1 fruit fly cellular context compared by ENCODE assay signal in genomic region chrX:141961-142360, dm6.
A peak's percentile ranks its signal among the peaks of the same experiment; 100 is the strongest.
TF ChIP-seq lines count a peak whose summit lies in the region.

No protein-coding gene starts in this region.

TF ChIP-seq in whole organism, embryonic, 481 proteins besides CTCF, POLR2A, EP300 and RAD21 (continued from another document):
- TF ChIP-seq cato (GFP tag; optimal IDR thresholded peaks at IDR 0.05; lab: Kevin White, UChicago; ENCODE audit: borderline replicate concordance), result no peak
- TF ChIP-seq HHEX (GFP tag; optimal IDR thresholded peaks at IDR 0.05; lab: Kevin White, UChicago), result no peak
- no peak for TF ChIP-seq TFAM (GFP tag; optimal IDR thresholded peaks at IDR 0.05; lab: Kevin White, UChicago)
- no peak for TF ChIP-seq repo (GFP tag; optimal IDR thresholded peaks at IDR 0.05; lab: Kevin White, UChicago)
- no peak for TF ChIP-seq CG10959 (GFP tag; IDR thresholded peaks at IDR 0.05; lab: Robert Waterston, UW)
- TF ChIP-seq CoRest (tag; optimal IDR thresholded peaks at IDR 0.05; lab: Kevin White, UChicago), result no peak
- TF ChIP-seq Hr78 (GFP tag; optimal IDR thresholded peaks at IDR 0.05; lab: Kevin White, UChicago), result no peak
- no peak for TF ChIP-seq Hand (GFP tag; optimal IDR thresholded peaks at IDR 0.05; lab: Kevin White, UChicago)
- TF ChIP-seq CG32767 (GFP tag; IDR thresholded peaks at IDR 0.05; lab: Robert Waterston, UW), result no peak
- no peak for TF ChIP-seq Hey (tag; optimal IDR thresholded peaks at IDR 0.05; lab: Kevin White, UChicago)
- TF ChIP-seq onecut (GFP tag; IDR thresholded peaks at IDR 0.05; lab: Robert Waterston, UW), result no peak
- no peak for TF ChIP-seq CG9609 (GFP tag; optimal IDR thresholded peaks at IDR 0.05; lab: Kevin White, UChicago)
- no peak for TF ChIP-seq Chrac-16 (GFP tag; optimal IDR thresholded peaks at IDR 0.05; lab: Kevin White, UChicago)
- TF ChIP-seq CG9932 (GFP tag; IDR thresholded peaks at IDR 0.05; lab: Robert Waterston, UW), result no peak
- TF ChIP-seq CG10147 (GFP tag; optimal IDR thresholded peaks at IDR 0.05; lab: Kevin White, UChicago), result no peak
- no peak for TF ChIP-seq CG4404 (GFP tag; IDR thresholded peaks at IDR 0.05; lab: Robert Waterston, UW)
- no peak for TF ChIP-seq Dip3 (GFP tag; optimal IDR thresholded peaks at IDR 0.05; lab: Kevin White, UChicago)
- no peak for TF ChIP-seq unpg (GFP tag; optimal IDR thresholded peaks at IDR 0.05; lab: Kevin White, UChicago)
- no peak for TF ChIP-seq CG10267 (tag; optimal IDR thresholded peaks at IDR 0.05; lab: Kevin White, UChicago)
- no peak for TF ChIP-seq CG2202 (tag; optimal IDR thresholded peaks at IDR 0.05; lab: Kevin White, UChicago)
- no peak for TF ChIP-seq Hmx (GFP tag; optimal IDR thresholded peaks at IDR 0.05; lab: Kevin White, UChicago)
- no peak for TF ChIP-seq odd (GFP tag; optimal IDR thresholded peaks at IDR 0.05; lab: Kevin White, UChicago)
- no peak for TF ChIP-seq rib (GFP tag; IDR thresholded peaks at IDR 0.05; lab: Robert Waterston, UW)
- TF ChIP-seq CG31224 (GFP tag; IDR thresholded peaks at IDR 0.05; lab: Robert Waterston, UW), result no peak
- TF ChIP-seq sr (GFP tag; IDR thresholded peaks at IDR 0.05; lab: Robert Waterston, UW), result no peak
- no peak for TF ChIP-seq dmrt99B (tag; optimal IDR thresholded peaks at IDR 0.05; lab: Kevin White, UChicago)
- no peak for TF ChIP-seq Bdp1 (GFP tag; optimal IDR thresholded peaks at IDR 0.05; lab: Kevin White, UChicago)
- TF ChIP-seq pros (GFP tag; optimal IDR thresholded peaks at IDR 0.05; lab: Kevin White, UChicago), result no peak
- TF ChIP-seq CG15696 (tag; optimal IDR thresholded peaks at IDR 0.05; lab: Kevin White, UChicago), result no peak
- TF ChIP-seq ara (GFP tag; IDR thresholded peaks at IDR 0.05; lab: Robert Waterston, UW), result no peak
- TF ChIP-seq mirr (GFP tag; optimal IDR thresholded peaks at IDR 0.05; lab: Kevin White, UChicago), result no peak
- TF ChIP-seq caup (GFP tag; optimal IDR thresholded peaks at IDR 0.05; lab: Kevin White, UChicago; ENCODE audit: severe bottlenecking), result no peak
- TF ChIP-seq Max (GFP tag; optimal IDR thresholded peaks at IDR 0.05; lab: Kevin White, UChicago), result no peak
- TF ChIP-seq kni (GFP tag; optimal IDR thresholded peaks at IDR 0.05; lab: Kevin White, UChicago), result no peak
- no peak for TF ChIP-seq MTF-1 (GFP tag; optimal IDR thresholded peaks at IDR 0.05; lab: Kevin White, UChicago; ENCODE audit: borderline replicate concordance)
- peak; percentile 20 for TF ChIP-seq lilli (GFP tag; optimal IDR thresholded peaks at IDR 0.05; lab: Kevin White, UChicago)
- no peak for TF ChIP-seq Sox102F (GFP tag; optimal IDR thresholded peaks at IDR 0.05; lab: Kevin White, UChicago)
- no peak for TF ChIP-seq sqz (GFP tag; optimal IDR thresholded peaks at IDR 0.05; lab: Kevin White, UChicago)
- TF ChIP-seq ranshi (GFP tag; IDR thresholded peaks at IDR 0.05; lab: Robert Waterston, UW), result no peak
- no peak for TF ChIP-seq z (GFP tag; IDR thresholded peaks at IDR 0.05; lab: Robert Waterston, UW)
- TF ChIP-seq tna (GFP tag; IDR thresholded peaks at IDR 0.05; lab: Robert Waterston, UW; ENCODE audit: partially characterized antibody), result peak; percentile 72
- TF ChIP-seq fu2 (GFP tag; optimal IDR thresholded peaks at IDR 0.05; lab: Kevin White, UChicago), result no peak
- no peak for TF ChIP-seq H15 (GFP tag; IDR thresholded peaks at IDR 0.05; lab: Robert Waterston, UW)
- TF ChIP-seq sna (GFP tag; IDR thresholded peaks at IDR 0.05; lab: Robert Waterston, UW; ENCODE audit: partially characterized antibody), result peak; percentile 83
- no peak for TF ChIP-seq CG8944 (GFP tag; optimal IDR thresholded peaks at IDR 0.05; lab: Kevin White, UChicago)
- no peak for TF ChIP-seq CG18599 (GFP tag; optimal IDR thresholded peaks at IDR 0.05; lab: Kevin White, UChicago)
- no peak for TF ChIP-seq CG17328 (GFP tag; IDR thresholded peaks at IDR 0.05; lab: Robert Waterston, UW)
- no peak for TF ChIP-seq CG6765 (GFP tag; optimal IDR thresholded peaks at IDR 0.05; lab: Kevin White, UChicago)
- no peak for TF ChIP-seq scrt (GFP tag; optimal IDR thresholded peaks at IDR 0.05; lab: Kevin White, UChicago)
- TF ChIP-seq gem (tag; optimal IDR thresholded peaks at IDR 0.05; lab: Kevin White, UChicago), result no peak
- TF ChIP-seq Dad (GFP tag; optimal IDR thresholded peaks at IDR 0.05; lab: Kevin White, UChicago), result no peak
- TF ChIP-seq CG13624 (GFP tag; optimal IDR thresholded peaks at IDR 0.05; lab: Kevin White, UChicago), result peak; percentile 19
- no peak for TF ChIP-seq Deaf1 (tag; optimal IDR thresholded peaks at IDR 0.05; lab: Kevin White, UChicago)
- TF ChIP-seq CkIIα-i1 (GFP tag; IDR thresholded peaks at IDR 0.05; lab: Robert Waterston, UW), result no peak
- no peak for TF ChIP-seq CG17829 (tag; optimal IDR thresholded peaks at IDR 0.05; lab: Kevin White, UChicago)
- peak; percentile 82 for TF ChIP-seq bbx (GFP tag; IDR thresholded peaks at IDR 0.05; lab: Robert Waterston, UW; ENCODE audit: partially characterized antibody)
- TF ChIP-seq CG2120 (GFP tag; optimal IDR thresholded peaks at IDR 0.05; lab: Kevin White, UChicago), result no peak
- TF ChIP-seq zen2 (GFP tag; IDR thresholded peaks at IDR 0.05; lab: Robert Waterston, UW; ENCODE audit: partially characterized antibody), result peak; percentile 64; the same call in 2 of the 3 replicates
- peak; percentile 67; the same call in 2 of the 3 replicates for TF ChIP-seq CG7963 (GFP tag; IDR thresholded peaks at IDR 0.05; lab: Robert Waterston, UW; ENCODE audit: partially characterized antibody)
- peak; percentile 84 for TF ChIP-seq knrl (GFP tag; IDR thresholded peaks at IDR 0.05; lab: Robert Waterston, UW; ENCODE audit: partially characterized antibody)
- TF ChIP-seq ab (GFP tag; optimal IDR thresholded peaks at IDR 0.05; lab: Kevin White, UChicago), result no peak
- no peak for TF ChIP-seq gcm (GFP tag; optimal IDR thresholded peaks at IDR 0.05; lab: Kevin White, UChicago)
- no peak for TF ChIP-seq CG7556 (GFP tag; optimal IDR thresholded peaks at IDR 0.05; lab: Kevin White, UChicago)
- TF ChIP-seq CG7987 (GFP tag; optimal IDR thresholded peaks at IDR 0.05; lab: Kevin White, UChicago), result no peak
- TF ChIP-seq CG8924 (tag; optimal IDR thresholded peaks at IDR 0.05; lab: Kevin White, UChicago), result no peak
- TF ChIP-seq dimm (GFP tag; IDR thresholded peaks at IDR 0.05; lab: Robert Waterston, UW), result no peak
- no peak for TF ChIP-seq tx (GFP tag; optimal IDR thresholded peaks at IDR 0.05; lab: Kevin White, UChicago)
- peak; percentile 58 for TF ChIP-seq Med (GFP tag; lab: Kevin White, UChicago)
- no peak for TF ChIP-seq CG1529 (GFP tag; optimal IDR thresholded peaks at IDR 0.05; lab: Kevin White, UChicago)
- peak; percentile 52; the same call in 1 of the 2 replicates for TF ChIP-seq CG42726 (GFP tag; IDR thresholded peaks at IDR 0.05; lab: Robert Waterston, UW; ENCODE audit: partially characterized antibody)
- TF ChIP-seq MESR4 (GFP tag; optimal IDR thresholded peaks at IDR 0.05; lab: Kevin White, UChicago), result no peak
- TF ChIP-seq CG10274 (GFP tag; optimal IDR thresholded peaks at IDR 0.05; lab: Kevin White, UChicago), result no peak
- TF ChIP-seq gro (GFP tag; optimal IDR thresholded peaks at IDR 0.05; lab: Kevin White, UChicago), result no peak
- TF ChIP-seq Bteb2 (GFP tag; optimal IDR thresholded peaks at IDR 0.05; lab: Kevin White, UChicago), result no peak
- TF ChIP-seq bigmax (GFP tag; optimal IDR thresholded peaks at IDR 0.05; lab: Kevin White, UChicago), result no peak
- TF ChIP-seq NFAT (GFP tag; IDR thresholded peaks at IDR 0.05; lab: Robert Waterston, UW), result no peak
- no peak for TF ChIP-seq stc (GFP tag; IDR thresholded peaks at IDR 0.05; lab: Robert Waterston, UW)
- no peak for TF ChIP-seq CG17802 (tag; optimal IDR thresholded peaks at IDR 0.05; lab: Kevin White, UChicago)
- TF ChIP-seq zfh2 (GFP tag; optimal IDR thresholded peaks at IDR 0.05; lab: Kevin White, UChicago), result no peak
- no peak for TF ChIP-seq CG9797 (GFP tag; optimal IDR thresholded peaks at IDR 0.05; lab: Kevin White, UChicago)
- no peak for TF ChIP-seq nau (GFP tag; optimal IDR thresholded peaks at IDR 0.05; lab: Kevin White, UChicago)
- TF ChIP-seq PHDP (tag; optimal IDR thresholded peaks at IDR 0.05; lab: Kevin White, UChicago), result no peak
- TF ChIP-seq amos (GFP tag; IDR thresholded peaks at IDR 0.05; lab: Robert Waterston, UW; ENCODE audit: partially characterized antibody), result peak; percentile 86
- no peak for TF ChIP-seq Xbp1 (GFP tag; optimal IDR thresholded peaks at IDR 0.05; lab: Kevin White, UChicago)
- no peak for TF ChIP-seq fd3F (GFP tag; optimal IDR thresholded peaks at IDR 0.05; lab: Kevin White, UChicago)
- no peak for TF ChIP-seq Myb (GFP tag; optimal IDR thresholded peaks at IDR 0.05; lab: Kevin White, UChicago)
- no peak for TF ChIP-seq ken (GFP tag; IDR thresholded peaks at IDR 0.05; lab: Robert Waterston, UW)
- TF ChIP-seq Bgb (GFP tag; IDR thresholded peaks at IDR 0.05; lab: Robert Waterston, UW; ENCODE audit: partially characterized antibody), result peak; percentile 82
- TF ChIP-seq MBD-R2 (GFP tag; IDR thresholded peaks at IDR 0.05; lab: Robert Waterston, UW), result peak; percentile 54; the same call in 1 of the 2 replicates
- no peak for TF ChIP-seq so (GFP tag; IDR thresholded peaks at IDR 0.05; lab: Robert Waterston, UW)
- TF ChIP-seq trem (tag; optimal IDR thresholded peaks at IDR 0.05; lab: Kevin White, UChicago), result peak; percentile 12
- no peak for TF ChIP-seq CG12299 (tag; optimal IDR thresholded peaks at IDR 0.05; lab: Kevin White, UChicago)
- peak; percentile 82; the same call in 2 of the 3 replicates for TF ChIP-seq CG16813 (GFP tag; IDR thresholded peaks at IDR 0.05; lab: Robert Waterston, UW; ENCODE audit: partially characterized antibody)
- TF ChIP-seq oc (tag; optimal IDR thresholded peaks at IDR 0.05; lab: Kevin White, UChicago), result no peak
- TF ChIP-seq Nf-YA (GFP tag; IDR thresholded peaks at IDR 0.05; lab: Robert Waterston, UW), result no peak
- no peak for TF ChIP-seq tin (GFP tag; optimal IDR thresholded peaks at IDR 0.05; lab: Kevin White, UChicago)
- TF ChIP-seq CG6791 (GFP tag; IDR thresholded peaks at IDR 0.05; lab: Robert Waterston, UW; ENCODE audit: partially characterized antibody), result peak; percentile 76
- no peak for TF ChIP-seq Usf (GFP tag; optimal IDR thresholded peaks at IDR 0.05; lab: Kevin White, UChicago)
- TF ChIP-seq E2f1 (GFP tag; IDR thresholded peaks at IDR 0.05; lab: Robert Waterston, UW), result no peak
- TF ChIP-seq CG7271 (tag; optimal IDR thresholded peaks at IDR 0.05; lab: Kevin White, UChicago), result no peak
- TF ChIP-seq CG10209 (GFP tag; optimal IDR thresholded peaks at IDR 0.05; lab: Kevin White, UChicago), result no peak
- TF ChIP-seq zen (tag; optimal IDR thresholded peaks at IDR 0.05; lab: Kevin White, UChicago), result no peak
- no peak for TF ChIP-seq Poxn (GFP tag; IDR thresholded peaks at IDR 0.05; lab: Robert Waterston, UW)
- no peak for TF ChIP-seq CG12219 (GFP tag; optimal IDR thresholded peaks at IDR 0.05; lab: Kevin White, UChicago)
- no peak for TF ChIP-seq wek (GFP tag; optimal IDR thresholded peaks at IDR 0.05; lab: Kevin White, UChicago)
- TF ChIP-seq Sry-β (GFP tag; optimal IDR thresholded peaks at IDR 0.05; lab: Kevin White, UChicago), result peak; percentile 77
- TF ChIP-seq HmgZ (tag; optimal IDR thresholded peaks at IDR 0.05; lab: Kevin White, UChicago), result peak; percentile 27
- TF ChIP-seq eve (GFP tag; optimal IDR thresholded peaks at IDR 0.05; lab: Kevin White, UChicago), result no peak
- peak; percentile 83 for TF ChIP-seq Doc3 (GFP tag; IDR thresholded peaks at IDR 0.05; lab: Robert Waterston, UW; ENCODE audit: partially characterized antibody)
- no peak for TF ChIP-seq CG4282 (GFP tag; optimal IDR thresholded peaks at IDR 0.05; lab: Kevin White, UChicago)
- no peak for TF ChIP-seq wdn (GFP tag; IDR thresholded peaks at IDR 0.05; lab: Robert Waterston, UW)
- no peak for TF ChIP-seq p53 (GFP tag; optimal IDR thresholded peaks at IDR 0.05; lab: Kevin White, UChicago)
- TF ChIP-seq ttk (GFP tag; IDR thresholded peaks at IDR 0.05; lab: Robert Waterston, UW), result no peak
- no peak for TF ChIP-seq CG1603 (tag; optimal IDR thresholded peaks at IDR 0.05; lab: Kevin White, UChicago)
- no peak for TF ChIP-seq slbo (GFP tag; IDR thresholded peaks at IDR 0.05; lab: Robert Waterston, UW)
- peak; percentile 23 for TF ChIP-seq gfzf (GFP tag; optimal IDR thresholded peaks at IDR 0.05; lab: Kevin White, UChicago)
- peak; percentile 44 for TF ChIP-seq YL-1 (GFP tag; optimal IDR thresholded peaks at IDR 0.05; lab: Kevin White, UChicago)
- TF ChIP-seq HLH54F (GFP tag; optimal IDR thresholded peaks at IDR 0.05; lab: Kevin White, UChicago), result no peak
- TF ChIP-seq ato (GFP tag; IDR thresholded peaks at IDR 0.05; lab: Robert Waterston, UW; ENCODE audit: partially characterized antibody), result peak; percentile 78
- TF ChIP-seq CG13123 (GFP tag; optimal IDR thresholded peaks at IDR 0.05; lab: Kevin White, UChicago), result no peak
- no peak for TF ChIP-seq HLHmδ (GFP tag; optimal IDR thresholded peaks at IDR 0.05; lab: Kevin White, UChicago)
- TF ChIP-seq dpn (GFP tag; optimal IDR thresholded peaks at IDR 0.05; lab: Kevin White, UChicago), result no peak
